Fruit fly (Drosophila melanogaster) whole organism, embryonic: ENCODE measurements around the gene CG14246.

Experiments used
- Abd-B ChIP-seq: fragments of 200-800 bp; sonication (Bioruptor generic); optimal IDR thresholded peaks from 2 replicates; lab custom pipeline; 2018; ENCODE audit warnings: missing biosample characterization, mild to moderate bottlenecking, missing genetic modification characterization, moderate library complexity
- B-H1 ChIP-seq: fragments of 200-800 bp; sonication (Bioruptor generic); IDR thresholded peaks from 3 replicates; pipeline ENCODE4 v1.3.6; 2022; ENCODE audit warnings: missing biosample characterization, missing genetic modification characterization
- Bgb ChIP-seq: fragments of 200-800 bp; sonication (Bioruptor generic); IDR thresholded peaks from 2 replicates; pipeline ENCODE4 v1.3.6; 2022; ENCODE audit warnings: missing biosample characterization, missing genetic modification characterization; ENCODE audit not compliant: partially characterized antibody
- CG10543 ChIP-seq: fragments of 200-800 bp; sonication (Bioruptor generic); optimal IDR thresholded peaks from 3 replicates; lab custom pipeline; 2017; ENCODE audit warnings: missing biosample characterization, mild to moderate bottlenecking, missing genetic modification characterization, moderate library complexity
- CG11696 ChIP-seq: fragments of 200-800 bp; sonication (Bioruptor generic); IDR thresholded peaks from 2 replicates; pipeline ENCODE4 v1.3.6; 2022; ENCODE audit warnings: missing biosample characterization, missing genetic modification characterization
- CG11723 ChIP-seq: fragments of 200-800 bp; sonication (Bioruptor generic); optimal IDR thresholded peaks from 2 replicates; lab custom pipeline; 2017; ENCODE audit warnings: missing biosample characterization, mild to moderate bottlenecking, missing genetic modification characterization
- CG12769 ChIP-seq: fragments of 200-800 bp; sonication (Bioruptor generic); optimal IDR thresholded peaks from 2 replicates; lab custom pipeline; 2019; ENCODE audit warnings: missing biosample characterization, mild to moderate bottlenecking, missing genetic modification characterization, moderate library complexity
- CG14014 ChIP-seq: fragments of 200-800 bp; sonication (Bioruptor generic); IDR thresholded peaks from 2 replicates; pipeline ENCODE4 v1.3.6; 2022; ENCODE audit warnings: missing biosample characterization, missing genetic modification characterization
- CG14441 ChIP-seq: fragments of 200-800 bp; sonication (Bioruptor generic); IDR thresholded peaks from 2 replicates; pipeline ENCODE4 v1.3.6; 2022; ENCODE audit warnings: missing biosample characterization, missing genetic modification characterization
- CG15269 ChIP-seq: fragments of 200-800 bp; sonication (Bioruptor generic); optimal IDR thresholded peaks from 2 replicates; lab custom pipeline; 2018; ENCODE audit warnings: missing biosample characterization, mild to moderate bottlenecking, missing genetic modification characterization, moderate library complexity
- CG15514 ChIP-seq: fragments of 200-800 bp; sonication (Bioruptor generic); optimal IDR thresholded peaks from 3 replicates; lab custom pipeline; 2017; ENCODE audit warnings: missing biosample characterization, missing genetic modification characterization, mild to moderate bottlenecking, moderate library complexity, missing genetic modification reagents
- CG15696 ChIP-seq: fragments of 200-800 bp; sonication (Bioruptor generic); optimal IDR thresholded peaks from 2 replicates; lab custom pipeline; 2019; ENCODE audit warnings: missing biosample characterization, mild to moderate bottlenecking, missing genetic modification characterization, moderate library complexity
- CG33213 ChIP-seq: fragments of 200-800 bp; sonication (Bioruptor generic); optimal IDR thresholded peaks from 3 replicates; lab custom pipeline; 2016; ENCODE audit warnings: missing biosample characterization, missing genetic modification characterization
- CG34224 ChIP-seq: fragments of 200-800 bp; sonication (Bioruptor generic); IDR thresholded peaks from 3 replicates; pipeline ENCODE4 v1.3.6; 2022; ENCODE audit warnings: missing biosample characterization, missing genetic modification characterization; ENCODE audit not compliant: partially characterized antibody
- CG3847 ChIP-seq: fragments of 200-800 bp; sonication (Bioruptor generic); IDR thresholded peaks from 2 replicates; pipeline ENCODE4 v1.3.6; 2022; ENCODE audit warnings: missing biosample characterization, missing genetic modification characterization
- CG4617 ChIP-seq: fragments of 200-800 bp; sonication (Bioruptor generic); optimal IDR thresholded peaks from 3 replicates; lab custom pipeline; 2016; ENCODE audit warnings: missing biosample characterization, missing genetic modification characterization, borderline replicate concordance
- CG4707 ChIP-seq: fragments of 200-800 bp; sonication (Bioruptor generic); optimal IDR thresholded peaks from 2 replicates; lab custom pipeline; 2018; ENCODE audit warnings: missing biosample characterization, mild to moderate bottlenecking, missing genetic modification characterization, moderate library complexity
- CG4730 ChIP-seq: fragments of 200-800 bp; sonication (Bioruptor generic); IDR thresholded peaks from 2 replicates; pipeline ENCODE4 v1.3.6; 2022; ENCODE audit warnings: missing biosample characterization, missing genetic modification characterization
- CG5245 ChIP-seq: fragments of 200-800 bp; sonication (Bioruptor generic); optimal IDR thresholded peaks from 3 replicates; lab custom pipeline; 2016; ENCODE audit warnings: missing biosample characterization, missing genetic modification characterization
- CG7963 ChIP-seq: fragments of 200-800 bp; sonication (Bioruptor generic); IDR thresholded peaks from 3 replicates; pipeline ENCODE4 v1.3.6; 2022; ENCODE audit warnings: missing biosample characterization, missing genetic modification characterization; ENCODE audit not compliant: partially characterized antibody
- CG9437 ChIP-seq: fragments of 200-800 bp; sonication (Bioruptor generic); optimal IDR thresholded peaks from 2 replicates; lab custom pipeline; 2018; ENCODE audit warnings: missing biosample characterization, mild to moderate bottlenecking, missing genetic modification characterization
- CG9797 ChIP-seq: fragments of 200-800 bp; sonication (Bioruptor generic); optimal IDR thresholded peaks from 3 replicates; lab custom pipeline; 2018; ENCODE audit warnings: missing biosample characterization, mild to moderate bottlenecking, missing genetic modification characterization
- Chrac-16 ChIP-seq: fragments of 200-800 bp; sonication (Bioruptor generic); optimal IDR thresholded peaks from 3 replicates; lab custom pipeline; 2016; ENCODE audit warnings: missing biosample characterization, missing genetic modification characterization
- Doc2 ChIP-seq: fragments of 200-800 bp; sonication (Bioruptor generic); IDR thresholded peaks from 2 replicates; pipeline ENCODE4 v1.3.6; 2022; ENCODE audit warnings: missing biosample characterization, missing genetic modification characterization
- Fer1 ChIP-seq: fragments of 200-800 bp; sonication (Bioruptor generic); optimal IDR thresholded peaks from 2 replicates; lab custom pipeline; 2017; ENCODE audit warnings: missing biosample characterization, mild to moderate bottlenecking, missing genetic modification characterization
- Gug ChIP-seq: fragments of 200-800 bp; sonication (Bioruptor generic); IDR thresholded peaks from 4 replicates; pipeline ENCODE4 v1.3.6; 2022; ENCODE audit warnings: missing biosample characterization, missing genetic modification characterization
- H15 ChIP-seq: fragments of 200-800 bp; sonication (Bioruptor generic); IDR thresholded peaks from 3 replicates; pipeline ENCODE4 v1.3.6; 2022; ENCODE audit warnings: missing biosample characterization, missing genetic modification characterization
- MESR4 ChIP-seq: fragments of 200-800 bp; sonication (Bioruptor generic); optimal IDR thresholded peaks from 2 replicates; lab custom pipeline; 2018; ENCODE audit warnings: missing biosample characterization, mild to moderate bottlenecking, missing genetic modification characterization, moderate library complexity
- Neu2 ChIP-seq: fragments of 200-800 bp; sonication (Bioruptor generic); optimal IDR thresholded peaks from 3 replicates; lab custom pipeline; 2016; ENCODE audit warnings: missing biosample characterization, missing genetic modification characterization, borderline replicate concordance
- Ptx1 ChIP-seq: fragments of 200-800 bp; sonication (Bioruptor generic); IDR thresholded peaks from 2 replicates; pipeline ENCODE4 v1.3.6; 2022; ENCODE audit warnings: missing biosample characterization, missing genetic modification characterization
- Sry-β ChIP-seq: fragments of 200-800 bp; sonication (Bioruptor generic); optimal IDR thresholded peaks from 2 replicates; lab custom pipeline; 2018; ENCODE audit warnings: missing biosample characterization, mild to moderate bottlenecking, missing genetic modification characterization, moderate library complexity
- Sry-δ ChIP-seq: fragments of 200-800 bp; sonication (Bioruptor generic); optimal IDR thresholded peaks from 2 replicates; lab custom pipeline; 2016; ENCODE audit warnings: missing biosample characterization, missing genetic modification characterization
- Trl ChIP-seq, 3 experiments: fragments of >200 bp in 2 of 3; fragments of 200-800 bp in 1 of 3; sonication (Bioruptor generic) in 1 of 3; optimal IDR thresholded peaks; 2 replicates in 1 of 3; 3 replicates in 2 of 3; lab custom pipeline; 2016 to 2017; ENCODE audit warnings: missing biosample characterization in 1 of 3, missing genetic modification characterization in 1 of 3
- dmrt99B ChIP-seq: fragments of 200-800 bp; sonication (Bioruptor generic); optimal IDR thresholded peaks from 2 replicates; lab custom pipeline; 2018; ENCODE audit warnings: missing biosample characterization, mild to moderate bottlenecking, missing genetic modification characterization, moderate library complexity
- ems ChIP-seq: fragments of 200-800 bp; sonication (Bioruptor generic); optimal IDR thresholded peaks from 3 replicates; lab custom pipeline; 2016; ENCODE audit warnings: missing biosample characterization, missing genetic modification characterization
- fd102C ChIP-seq: fragments of 200-800 bp; sonication (Bioruptor generic); optimal IDR thresholded peaks from 2 replicates; lab custom pipeline; 2018; ENCODE audit warnings: missing biosample characterization, mild to moderate bottlenecking, missing genetic modification characterization, moderate library complexity
- kay ChIP-seq: fragments of 200-800 bp; sonication (Bioruptor generic); optimal IDR thresholded peaks from 2 replicates; lab custom pipeline; 2016; ENCODE audit warnings: missing biosample characterization, missing genetic modification characterization
- maf-S ChIP-seq: fragments of 200-800 bp; sonication (Bioruptor generic); optimal IDR thresholded peaks from 2 replicates; lab custom pipeline; 2016; ENCODE audit warnings: missing biosample characterization, missing genetic modification characterization
- mam ChIP-seq: fragments of 200-800 bp; sonication (Bioruptor generic); optimal IDR thresholded peaks from 3 replicates; lab custom pipeline; 2016; ENCODE audit warnings: missing biosample characterization, missing genetic modification characterization
- nmo ChIP-seq: fragments of 200-800 bp; sonication (Bioruptor generic); optimal IDR thresholded peaks from 2 replicates; lab custom pipeline; 2018; ENCODE audit warnings: missing biosample characterization, mild to moderate bottlenecking, missing genetic modification characterization, moderate library complexity
- pzg ChIP-seq: fragments of 200-800 bp; sonication (Bioruptor generic); optimal IDR thresholded peaks from 3 replicates; lab custom pipeline; 2018; ENCODE audit warnings: missing biosample characterization, mild to moderate bottlenecking, missing genetic modification characterization, moderate library complexity
- row ChIP-seq: fragments of 200-800 bp; sonication (Bioruptor generic); IDR thresholded peaks from 3 replicates; pipeline ENCODE4 v1.3.6; 2022; ENCODE audit warnings: missing biosample characterization, missing genetic modification characterization
- shn ChIP-seq: fragments of 200-800 bp; sonication (Bioruptor generic); optimal IDR thresholded peaks from 3 replicates; lab custom pipeline; 2016; ENCODE audit warnings: missing biosample characterization, missing genetic modification characterization
- sna ChIP-seq: fragments of 200-800 bp; sonication (Bioruptor generic); IDR thresholded peaks from 2 replicates; pipeline ENCODE4 v1.3.6; 2022; ENCODE audit warnings: missing biosample characterization, missing genetic modification characterization; ENCODE audit not compliant: partially characterized antibody
- tna ChIP-seq: fragments of 200-800 bp; sonication (Bioruptor generic); IDR thresholded peaks from 2 replicates; pipeline ENCODE4 v1.3.6; 2022; ENCODE audit warnings: missing biosample characterization, missing genetic modification characterization; ENCODE audit not compliant: partially characterized antibody
- ttk ChIP-seq: fragments of 200-800 bp; sonication (Bioruptor generic); IDR thresholded peaks from 2 replicates; pipeline ENCODE4 v2.1.2; 2022; ENCODE audit warnings: missing biosample characterization, missing genetic modification characterization
- tx ChIP-seq: fragments of 200-800 bp; sonication (Bioruptor generic); optimal IDR thresholded peaks from 2 replicates; lab custom pipeline; 2016; ENCODE audit warnings: missing biosample characterization, missing genetic modification characterization
- zen2 ChIP-seq: fragments of 200-800 bp; sonication (Bioruptor generic); IDR thresholded peaks from 3 replicates; pipeline ENCODE4 v1.3.6; 2022; ENCODE audit warnings: missing biosample characterization, missing genetic modification characterization; ENCODE audit not compliant: partially characterized antibody
- zf30C ChIP-seq: fragments of 200-800 bp; sonication (Bioruptor generic); optimal IDR thresholded peaks from 3 replicates; lab custom pipeline; 2018; ENCODE audit warnings: missing biosample characterization, mild to moderate bottlenecking, missing genetic modification characterization

The CG14246 gene

dm6 chr3R:26724977-26725612, 2.0 kb upstream of the CG14246 start, which contains the start of gene CG6420 (continued):
- TF ChIP-seq CG3847 (GFP tag; lab: Robert Waterston, UW) (peak; percentile 83), B-H1 (no peak), Gug (no peak), dmrt99B (no peak), CG10543 (GFP tag; lab: Kevin White, UChicago) (no peak), zf30C (GFP tag; lab: Kevin White, UChicago) (no peak), row (GFP tag; lab: Robert Waterston, UW) (peak; percentile 54; the same call in 1 of the 3 replicates), CG11723 (GFP tag; lab: Kevin White, UChicago) (no peak), tna (GFP tag; lab: Robert Waterston, UW) (peak; percentile 68), Trl (optimal IDR thresholded peaks at IDR 0.05; lab: Kevin White, UChicago) (peak in 1 of 2 experiments; percentile 28), Trl (GFP tag; optimal IDR thresholded peaks at IDR 0.05; lab: Kevin White, UChicago) (no peak), tx (no peak), CG5245 (no peak), MESR4 (GFP tag; lab: Kevin White, UChicago) (peak; percentile 91), CG9437 (GFP tag; lab: Kevin White, UChicago) (no peak), CG4617 (GFP tag; lab: Kevin White, UChicago) (peak; percentile 78), CG15514 (GFP tag; lab: Kevin White, UChicago) (peak; percentile 18), Fer1 (no peak), zen2 (GFP tag; lab: Robert Waterston, UW) (peak; percentile 74), sna (GFP tag; lab: Robert Waterston, UW) (peak; percentile 82), Neu2 (GFP tag; lab: Kevin White, UChicago) (no peak), Doc2 (no peak), H15 (GFP tag; lab: Robert Waterston, UW) (no peak), CG11696 (no peak), CG7963 (GFP tag; lab: Robert Waterston, UW) (peak; percentile 66; the same call in 2 of the 3 replicates), CG34224 (GFP tag; lab: Robert Waterston, UW) (peak; percentile 83), CG33213 (GFP tag; lab: Kevin White, UChicago) (no peak), CG15269 (no peak), Sry-δ (GFP tag; lab: Kevin White, UChicago) (peak; percentile 89), shn (no peak), kay (GFP tag; lab: Kevin White, UChicago) (no peak), CG9797 (GFP tag; lab: Kevin White, UChicago) (peak; percentile 55), CG14014 (no peak), pzg (GFP tag; lab: Kevin White, UChicago) (peak; percentile 68), maf-S (GFP tag; lab: Kevin White, UChicago) (no peak), fd102C (GFP tag; lab: Kevin White, UChicago) (no peak), CG4730 (GFP tag; lab: Robert Waterston, UW) (no peak), CG4707 (GFP tag; lab: Kevin White, UChicago) (no peak), CG15696 (tag; lab: Kevin White, UChicago) (no peak), CG12769 (tag; lab: Kevin White, UChicago) (no peak), Sry-β (GFP tag; lab: Kevin White, UChicago) (no peak), Bgb (GFP tag; lab: Robert Waterston, UW) (peak; percentile 92), mam (GFP tag; lab: Kevin White, UChicago) (peak; percentile 4), CG14441 (GFP tag; lab: Robert Waterston, UW) (no peak), Ptx1 (GFP tag; lab: Robert Waterston, UW) (no peak), Chrac-16 (GFP tag; lab: Kevin White, UChicago) (no peak), Abd-B (peak; percentile 37), ems (no peak), nmo (peak; percentile 73), ttk (no peak)
